Fruit fly (Drosophila melanogaster) whole organism, embryonic: ENCODE data around the gene alphaTub84B.

Experiments
- Ada2b ChIP-seq: fragments of 200-800 bp; sonication (Bioruptor generic); IDR thresholded peaks from 2 replicates; pipeline ENCODE4 v1.3.6; 2022; ENCODE audit warnings: missing biosample characterization, missing genetic modification characterization
- Aef1 ChIP-seq: fragments of 200-800 bp; sonication (Bioruptor generic); IDR thresholded peaks from 3 replicates; pipeline ENCODE4 v1.3.6; 2022; ENCODE audit warnings: missing biosample characterization, missing genetic modification characterization
- Asciz ChIP-seq: fragments of 200-800 bp; sonication (Bioruptor generic); optimal IDR thresholded peaks from 2 replicates; lab custom pipeline; 2017; ENCODE audit warnings: missing biosample characterization, mild to moderate bottlenecking, missing genetic modification characterization, missing genetic modification reagents
- B-H1 ChIP-seq: fragments of 200-800 bp; sonication (Bioruptor generic); IDR thresholded peaks from 3 replicates; pipeline ENCODE4 v1.3.6; 2022; ENCODE audit warnings: missing biosample characterization, missing genetic modification characterization
- CG11093 ChIP-seq: fragments of 200-800 bp; sonication (Bioruptor generic); IDR thresholded peaks from 3 replicates; pipeline ENCODE4 v1.3.6; 2022; ENCODE audit warnings: missing biosample characterization, missing genetic modification characterization
- CG12219 ChIP-seq: fragments of 200-800 bp; sonication (Bioruptor generic); optimal IDR thresholded peaks from 3 replicates; lab custom pipeline; 2018; ENCODE audit warnings: missing biosample characterization, mild to moderate bottlenecking, missing genetic modification characterization
- CG15011 ChIP-seq: fragments of 200-800 bp; sonication (Bioruptor generic); optimal IDR thresholded peaks from 3 replicates; lab custom pipeline; 2018; ENCODE audit warnings: missing biosample characterization, mild to moderate bottlenecking, missing genetic modification characterization
- CG1792 ChIP-seq: fragments of 200-800 bp; sonication (Bioruptor generic); optimal IDR thresholded peaks from 2 replicates; lab custom pipeline; 2016; ENCODE audit warnings: missing biosample characterization, missing genetic modification characterization
- CG2678 ChIP-seq: fragments of 200-800 bp; sonication (Bioruptor generic); optimal IDR thresholded peaks from 3 replicates; lab custom pipeline; 2019; ENCODE audit warnings: missing biosample characterization, mild to moderate bottlenecking, missing genetic modification characterization, moderate library complexity
- CG2712 ChIP-seq: fragments of 200-800 bp; optimal IDR thresholded peaks from 3 replicates; lab custom pipeline; 2019; ENCODE audit warnings: missing biosample characterization, mild to moderate bottlenecking, missing genetic modification characterization, moderate library complexity
- CG3407 ChIP-seq: fragments of 200-800 bp; sonication (Bioruptor generic); optimal IDR thresholded peaks from 2 replicates; lab custom pipeline; 2018; ENCODE audit warnings: missing biosample characterization, mild to moderate bottlenecking, missing genetic modification characterization
- CG4282 ChIP-seq: fragments of 200-800 bp; sonication (Bioruptor generic); optimal IDR thresholded peaks from 2 replicates; lab custom pipeline; 2016; ENCODE audit warnings: missing biosample characterization, missing genetic modification characterization
- CG7745 ChIP-seq: fragments of 200-800 bp; sonication (Bioruptor generic); optimal IDR thresholded peaks from 2 replicates; lab custom pipeline; 2018; ENCODE audit warnings: missing biosample characterization, mild to moderate bottlenecking, missing genetic modification characterization, moderate library complexity
- CG7786 ChIP-seq: fragments of 200-800 bp; sonication (Bioruptor generic); optimal IDR thresholded peaks from 2 replicates; lab custom pipeline; 2016; ENCODE audit warnings: missing biosample characterization, missing genetic modification characterization
- CG8089 ChIP-seq: fragments of 200-800 bp; sonication (Bioruptor generic); optimal IDR thresholded peaks from 3 replicates; lab custom pipeline; 2016; ENCODE audit warnings: missing biosample characterization, missing genetic modification characterization
- CG8359 ChIP-seq: fragments of 200-800 bp; sonication (Bioruptor generic); optimal IDR thresholded peaks from 2 replicates; lab custom pipeline; 2017; ENCODE audit warnings: missing biosample characterization, mild to moderate bottlenecking, missing genetic modification characterization, borderline replicate concordance
- Doc2 ChIP-seq: fragments of 200-800 bp; sonication (Bioruptor generic); IDR thresholded peaks from 2 replicates; pipeline ENCODE4 v1.3.6; 2022; ENCODE audit warnings: missing biosample characterization, missing genetic modification characterization
- Elba2 ChIP-seq: fragments of 200-800 bp; sonication (Bioruptor generic); optimal IDR thresholded peaks from 3 replicates; lab custom pipeline; 2016; ENCODE audit warnings: missing biosample characterization, missing genetic modification characterization
- Fer3 ChIP-seq: fragments of 200-800 bp; sonication (Bioruptor generic); optimal IDR thresholded peaks from 2 replicates; lab custom pipeline; 2018; ENCODE audit warnings: missing biosample characterization, mild to moderate bottlenecking, missing genetic modification characterization, moderate library complexity
- H15 ChIP-seq: fragments of 200-800 bp; sonication (Bioruptor generic); IDR thresholded peaks from 3 replicates; pipeline ENCODE4 v1.3.6; 2022; ENCODE audit warnings: missing biosample characterization, missing genetic modification characterization
- H2.0 ChIP-seq: fragments of 200-800 bp; sonication (Bioruptor generic); IDR thresholded peaks from 2 replicates; pipeline ENCODE4 v1.3.6; 2022; ENCODE audit warnings: missing biosample characterization, missing genetic modification characterization
- HLH3B ChIP-seq: fragments of 200-800 bp; sonication (Bioruptor generic); IDR thresholded peaks from 2 replicates; pipeline ENCODE4 v1.3.6; 2022; ENCODE audit warnings: missing biosample characterization, missing genetic modification characterization
- HmgD ChIP-seq: fragments of 200-800 bp; sonication (Bioruptor generic); optimal IDR thresholded peaks from 3 replicates; lab custom pipeline; 2016; ENCODE audit warnings: missing biosample characterization, missing genetic modification characterization
- Mrtf ChIP-seq: fragments of 200-800 bp; sonication (Bioruptor generic); IDR thresholded peaks from 3 replicates; pipeline ENCODE4 v1.3.6; 2022; ENCODE audit warnings: missing biosample characterization, missing genetic modification characterization
- Sin3A ChIP-seq: fragments of >200 bp; optimal IDR thresholded peaks from 2 replicates; lab custom pipeline; 2018
- Vsx1 ChIP-seq: fragments of 200-800 bp; sonication (Bioruptor generic); optimal IDR thresholded peaks from 2 replicates; lab custom pipeline; 2017; ENCODE audit warnings: missing biosample characterization, mild to moderate bottlenecking, missing genetic modification characterization, missing genetic modification reagents
- amos ChIP-seq: fragments of 200-800 bp; sonication (Bioruptor generic); IDR thresholded peaks from 2 replicates; pipeline ENCODE4 v1.3.6; 2022; ENCODE audit warnings: missing biosample characterization, missing genetic modification characterization; ENCODE audit not compliant: partially characterized antibody
- danr ChIP-seq: fragments of 200-800 bp; sonication (Bioruptor generic); IDR thresholded peaks from 2 replicates; pipeline ENCODE4 v1.3.6; 2022; ENCODE audit warnings: missing biosample characterization, missing genetic modification characterization
- dmrt99B ChIP-seq: fragments of 200-800 bp; sonication (Bioruptor generic); optimal IDR thresholded peaks from 2 replicates; lab custom pipeline; 2018; ENCODE audit warnings: missing biosample characterization, mild to moderate bottlenecking, missing genetic modification characterization, moderate library complexity
- en ChIP-seq: fragments of 200-800 bp; sonication (Bioruptor generic); optimal IDR thresholded peaks from 2 replicates; lab custom pipeline; 2016; ENCODE audit warnings: missing biosample characterization, missing genetic modification characterization
- gsb-n ChIP-seq: fragments of 200-800 bp; sonication (Bioruptor generic); optimal IDR thresholded peaks from 3 replicates; lab custom pipeline; 2018; ENCODE audit warnings: missing biosample characterization, mild to moderate bottlenecking, missing genetic modification characterization
- inv ChIP-seq: fragments of 200-800 bp; sonication (Bioruptor generic); IDR thresholded peaks from 2 replicates; pipeline ENCODE4 v1.3.6; 2022; ENCODE audit warnings: missing biosample characterization, missing genetic modification characterization; ENCODE audit not compliant: partially characterized antibody
- luna ChIP-seq: fragments of 200-800 bp; sonication (Bioruptor generic); optimal IDR thresholded peaks from 2 replicates; lab custom pipeline; 2016; ENCODE audit warnings: missing biosample characterization, missing genetic modification characterization
- nerfin-2 ChIP-seq: fragments of 200-800 bp; sonication (Bioruptor generic); IDR thresholded peaks from 2 replicates; pipeline ENCODE4 v1.3.6; 2022; ENCODE audit warnings: missing biosample characterization, missing genetic modification characterization; ENCODE audit not compliant: partially characterized antibody
- onecut ChIP-seq: fragments of 200-800 bp; sonication (Bioruptor generic); IDR thresholded peaks from 2 replicates; pipeline ENCODE4 v1.3.6; 2022; ENCODE audit warnings: missing biosample characterization, missing genetic modification characterization
- pum ChIP-seq: fragments of 200-800 bp; sonication (Bioruptor generic); optimal IDR thresholded peaks from 2 replicates; lab custom pipeline; 2016; ENCODE audit warnings: missing biosample characterization, missing genetic modification characterization
- pzg ChIP-seq: fragments of 200-800 bp; sonication (Bioruptor generic); optimal IDR thresholded peaks from 3 replicates; lab custom pipeline; 2018; ENCODE audit warnings: missing biosample characterization, mild to moderate bottlenecking, missing genetic modification characterization, moderate library complexity
- row ChIP-seq: fragments of 200-800 bp; sonication (Bioruptor generic); IDR thresholded peaks from 3 replicates; pipeline ENCODE4 v1.3.6; 2022; ENCODE audit warnings: missing biosample characterization, missing genetic modification characterization
- schlank ChIP-seq: fragments of 200-800 bp; sonication (Bioruptor generic); optimal IDR thresholded peaks from 2 replicates; lab custom pipeline; 2018; ENCODE audit warnings: missing biosample characterization, mild to moderate bottlenecking, missing genetic modification characterization
- sima ChIP-seq: fragments of 200-800 bp; sonication (Bioruptor generic); optimal IDR thresholded peaks from 2 replicates; lab custom pipeline; 2016; ENCODE audit warnings: missing biosample characterization, missing genetic modification characterization
- sisA ChIP-seq: fragments of 200-800 bp; sonication (Bioruptor generic); IDR thresholded peaks from 2 replicates; pipeline ENCODE4 v1.3.6; 2022; ENCODE audit warnings: missing biosample characterization, missing genetic modification characterization
- slbo ChIP-seq: fragments of 200-800 bp; sonication (Bioruptor generic); IDR thresholded peaks from 2 replicates; pipeline ENCODE4 v1.3.6; 2022; ENCODE audit warnings: missing biosample characterization, missing genetic modification characterization
- ttk ChIP-seq: fragments of 200-800 bp; sonication (Bioruptor generic); IDR thresholded peaks from 2 replicates; pipeline ENCODE4 v2.1.2; 2022; ENCODE audit warnings: missing biosample characterization, missing genetic modification characterization
- tup ChIP-seq: fragments of 200-800 bp; sonication (Bioruptor generic); optimal IDR thresholded peaks from 2 replicates; lab custom pipeline; 2016; ENCODE audit warnings: missing biosample characterization, mild to moderate bottlenecking, missing genetic modification characterization, moderate library complexity
- twi ChIP-seq: fragments of 200-800 bp; optimal IDR thresholded peaks from 2 replicates; lab custom pipeline; 2019; ENCODE audit warnings: missing biosample characterization, mild to moderate bottlenecking, missing genetic modification characterization, moderate library complexity
- tx ChIP-seq: fragments of 200-800 bp; sonication (Bioruptor generic); optimal IDR thresholded peaks from 2 replicates; lab custom pipeline; 2016; ENCODE audit warnings: missing biosample characterization, missing genetic modification characterization
- unc-4 ChIP-seq: fragments of 200-800 bp; sonication (Bioruptor generic); IDR thresholded peaks from 2 replicates; pipeline ENCODE4 v1.3.6; 2022; ENCODE audit warnings: missing biosample characterization, missing genetic modification characterization; ENCODE audit not compliant: partially characterized antibody
- vnd ChIP-seq: fragments of 200-800 bp; sonication (Bioruptor generic); IDR thresholded peaks from 3 replicates; pipeline ENCODE4 v1.3.6; 2022; ENCODE audit warnings: missing biosample characterization, missing genetic modification characterization; ENCODE audit not compliant: partially characterized antibody
- zen ChIP-seq: fragments of 200-800 bp; sonication (Bioruptor generic); optimal IDR thresholded peaks from 3 replicates; lab custom pipeline; 2018; ENCODE audit warnings: missing biosample characterization, mild to moderate bottlenecking, missing genetic modification characterization, moderate library complexity
- zen2 ChIP-seq: fragments of 200-800 bp; sonication (Bioruptor generic); IDR thresholded peaks from 3 replicates; pipeline ENCODE4 v1.3.6; 2022; ENCODE audit warnings: missing biosample characterization, missing genetic modification characterization; ENCODE audit not compliant: partially characterized antibody

Gene alphaTub84B

DNA sequence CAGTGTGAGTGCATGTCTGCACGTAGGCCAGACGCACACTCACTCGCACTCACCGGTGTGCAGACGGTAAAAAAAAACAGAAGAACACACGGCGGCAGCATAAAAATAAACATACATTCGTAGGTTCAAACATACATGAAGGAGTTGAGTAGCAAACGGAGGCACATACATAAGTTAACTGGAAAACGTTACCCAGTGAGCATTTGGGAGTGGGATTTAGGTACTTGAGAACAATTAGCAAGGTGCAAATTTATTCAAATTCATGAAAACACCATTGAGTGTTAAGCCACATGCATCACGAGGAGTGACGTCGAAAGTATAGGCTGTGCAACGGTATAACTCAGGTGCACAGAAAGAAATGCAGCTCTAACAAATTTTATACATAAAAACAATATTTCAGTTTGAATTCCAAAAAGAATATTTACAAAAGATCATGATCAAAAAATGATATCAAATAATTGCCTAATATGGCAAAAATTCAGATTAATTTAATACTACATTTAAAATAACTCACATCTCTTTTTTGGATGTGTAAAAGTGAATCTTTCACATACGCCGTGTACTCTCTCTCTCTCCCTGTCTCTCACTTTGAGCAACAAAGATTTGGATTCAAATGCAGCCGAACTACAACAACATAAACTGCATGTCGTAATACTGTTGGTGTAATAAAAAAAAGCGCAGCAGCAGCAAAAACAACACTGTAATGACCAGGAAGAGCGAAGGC lies 22.4 kb downstream of the alphaTub84B start (continued):
- TF ChIP-seq Asciz (peak; percentile 97), inv (GFP tag; lab: Robert Waterston, UW) (no peak), CG12219 (GFP tag; lab: Kevin White, UChicago) (peak; percentile 90), twi (tag; lab: Kevin White, UChicago) (peak; percentile 96), gsb-n (tag; lab: Kevin White, UChicago) (peak; percentile 98), Sin3A (lab: Kevin White, UChicago) (no peak), H15 (GFP tag; lab: Robert Waterston, UW) (no peak), schlank (no peak), CG7745 (tag; lab: Kevin White, UChicago) (peak; percentile 72), CG7786 (GFP tag; lab: Kevin White, UChicago) (peak; percentile 83), HmgD (GFP tag; lab: Kevin White, UChicago) (peak; percentile 33), CG1792 (peak; percentile 86), ttk (GFP tag; lab: Robert Waterston, UW) (no peak), dmrt99B (tag; lab: Kevin White, UChicago) (peak; percentile 98), pzg (GFP tag; lab: Kevin White, UChicago) (no peak), CG3407 (peak; percentile 94), vnd (GFP tag; lab: Robert Waterston, UW) (no peak), CG2678 (tag; lab: Kevin White, UChicago) (peak; percentile 96), Vsx1 (peak; percentile 70), CG11093 (GFP tag; lab: Robert Waterston, UW) (peak; percentile 94), en (GFP tag; lab: Kevin White, UChicago) (peak; percentile 88), luna (GFP tag; lab: Kevin White, UChicago) (no peak), tup (GFP tag; lab: Kevin White, UChicago) (peak; percentile 63), zen2 (GFP tag; lab: Robert Waterston, UW) (no peak), zen (tag; lab: Kevin White, UChicago) (peak; percentile 98), slbo (GFP tag; lab: Robert Waterston, UW) (no peak), pum (GFP tag; lab: Kevin White, UChicago) (peak; percentile 90), Fer3 (peak; percentile 88), CG8359 (GFP tag; lab: Kevin White, UChicago) (peak; percentile 87), Elba2 (peak; percentile 86), danr (GFP tag; lab: Robert Waterston, UW) (no peak), CG2712 (peak; percentile 99), Aef1 (no peak), tx (GFP tag; lab: Kevin White, UChicago) (peak; percentile 85), HLH3B (GFP tag; lab: Robert Waterston, UW) (no peak), Ada2b (GFP tag; lab: Robert Waterston, UW) (no peak), Doc2 (GFP tag; lab: Robert Waterston, UW) (no peak), sima (GFP tag; lab: Kevin White, UChicago) (peak; percentile 67), onecut (GFP tag; lab: Robert Waterston, UW) (peak; percentile 90), H2.0 (GFP tag; lab: Robert Waterston, UW) (no peak), CG15011 (GFP tag; lab: Kevin White, UChicago) (peak; percentile 87), amos (GFP tag; lab: Robert Waterston, UW) (no peak), unc-4 (no peak), CG8089 (GFP tag; lab: Kevin White, UChicago) (peak; percentile 88), B-H1 (GFP tag; lab: Robert Waterston, UW) (no peak), sisA (GFP tag; lab: Robert Waterston, UW) (no peak), CG4282 (GFP tag; lab: Kevin White, UChicago) (peak; percentile 61), nerfin-2 (GFP tag; lab: Robert Waterston, UW) (no peak), Mrtf (GFP tag; lab: Robert Waterston, UW) (no peak), row (GFP tag; lab: Robert Waterston, UW) (no peak)
